Worm (Caenorhabditis elegans) whole organism, young adult: ENCODE measurements around the gene C31C9.9.

Experiments used
- C06A6.2 ChIP-seq: fragments of 200-800 bp; sonication (Bioruptor generic); conservative IDR thresholded peaks from 2 replicates; pipeline ENCODE4 v1.3.6; 2022; ENCODE audit warnings: missing genetic modification characterization, missing compliant biosample characterization
- lag-1 ChIP-seq: fragments of 200-800 bp; sonication (Bioruptor generic); IDR thresholded peaks from 2 replicates; pipeline ENCODE4 v1.3.6; 2022; ENCODE audit warnings: missing genetic modification reagents, missing genetic modification characterization, missing compliant biosample characterization
- mel-28 ChIP-seq: sonication (generic microtip); optimal IDR thresholded peaks from 2 replicates; lab custom pipeline; 2016; ENCODE audit warnings: borderline replicate concordance, mild to moderate bottlenecking, missing genetic modification characterization, missing compliant biosample characterization
- pbrm-1 ChIP-seq: fragments of 200-800 bp; sonication (Bioruptor generic); IDR thresholded peaks from 2 replicates; pipeline ENCODE4 v1.3.6; 2022; ENCODE audit warnings: missing genetic modification reagents, missing genetic modification characterization, missing compliant biosample characterization
- pha-4 ChIP-seq: fragments of 150-350 bp; sonication (generic microtip); optimal IDR thresholded peaks from 2 replicates; lab custom pipeline; 2014; ENCODE audit warnings: missing biosample characterization, missing genetic modification reagents, missing genetic modification characterization
- unc-62 ChIP-seq: fragments of 150-350 bp; optimal IDR thresholded peaks from 2 replicates; lab custom pipeline; 2014; ENCODE audit warnings: missing biosample characterization, missing genetic modification reagents, missing genetic modification characterization

DNA sequence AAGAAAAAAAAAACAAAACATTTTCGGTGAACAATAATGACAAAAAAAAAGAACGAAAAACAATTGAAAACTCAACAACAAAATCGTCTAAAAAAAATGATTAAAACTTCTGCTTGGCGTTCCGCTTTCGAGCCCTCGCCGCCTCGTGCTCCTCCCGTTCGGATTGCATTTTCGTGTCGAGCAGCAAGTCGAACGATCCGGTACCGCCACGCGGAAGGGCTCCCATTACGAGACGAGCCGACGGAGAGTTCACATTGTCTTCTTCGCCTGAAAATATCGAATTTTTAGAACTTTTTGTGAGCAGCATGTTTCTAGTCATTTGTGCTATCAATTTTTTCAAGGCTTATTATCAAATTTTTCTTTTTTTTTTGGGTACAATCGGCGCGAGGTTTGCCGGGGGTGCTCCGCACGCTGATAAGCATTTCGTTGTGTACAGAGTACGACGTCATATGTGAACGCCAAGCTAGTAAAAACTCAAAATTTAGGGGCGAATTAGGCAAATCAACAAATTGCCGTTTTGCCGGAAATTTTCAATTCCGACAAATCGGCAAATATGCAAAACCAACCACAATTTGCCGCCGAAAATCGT, 16.0 kb downstream of the C31C9.9 start:
- TF ChIP-seq pbrm-1 (GFP tag; lab: Robert Waterston, UW) = no peak
- no peak for TF ChIP-seq unc-62 (GFP tag; lab: Kevin White, UChicago)
- TF ChIP-seq pha-4 (tag; lab: Kevin White, UChicago) = no peak
- no peak for TF ChIP-seq mel-28 (tag; lab: Kevin White, UChicago)
- TF ChIP-seq lag-1 (GFP tag; lab: Robert Waterston, UW) = no peak
- TF ChIP-seq C06A6.2 = no peak
